Worm (Caenorhabditis elegans) whole organism, early embryonic: Measurements from ENCODE around the gene ZK154.5.

Experiments
- ama-1 ChIP-seq: fragments of 150-350 bp; optimal IDR thresholded peaks from 2 replicates; lab custom pipeline; 2014
- ceh-13 ChIP-seq: fragments of 200-800 bp; sonication (Bioruptor generic); optimal IDR thresholded peaks from 2 replicates; lab custom pipeline; 2018; ENCODE audit warnings: mild to moderate bottlenecking, missing genetic modification characterization, missing compliant biosample characterization
- ets-7 ChIP-seq: sonication (generic microtip); optimal IDR thresholded peaks from 2 replicates; lab custom pipeline; 2016; ENCODE audit warnings: missing genotype, missing genetic modification characterization, missing compliant biosample characterization
- hnd-1 ChIP-seq: sonication (generic microtip); optimal IDR thresholded peaks from 2 replicates; lab custom pipeline; 2016; ENCODE audit warnings: missing genetic modification characterization, missing compliant biosample characterization
- tra-4 ChIP-seq: sonication (generic microtip); optimal IDR thresholded peaks from 2 replicates; lab custom pipeline; 2017; ENCODE audit warnings: missing genetic modification characterization, missing compliant biosample characterization

DNA sequence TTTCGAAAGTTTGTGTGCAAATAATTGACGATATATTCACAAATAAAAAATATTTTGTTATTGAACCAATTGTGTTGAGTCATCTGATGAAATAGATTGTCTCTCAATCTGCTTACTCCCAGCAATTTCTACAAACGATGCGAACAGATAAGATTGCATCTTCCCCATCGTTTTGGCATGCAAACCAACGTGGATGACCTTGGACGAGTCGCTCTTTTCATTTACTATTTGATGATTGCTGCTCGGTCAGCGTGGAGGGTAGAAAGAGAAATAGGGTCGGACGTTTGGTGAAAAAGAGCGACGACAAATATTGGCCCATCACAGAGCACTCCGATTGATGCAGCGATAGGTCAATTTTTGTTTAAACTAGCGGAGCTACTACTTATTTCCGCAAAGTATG, 38.0 kb upstream of the ZK154.5 start:
- TF ChIP-seq ama-1 (lab: Kevin White, UChicago) (peak; percentile 60), tra-4 (tag; lab: Kevin White, UChicago) (no peak), ceh-13 (GFP tag; lab: Kevin White, UChicago) (no peak), ets-7 (no peak), hnd-1 (tag; lab: Kevin White, UChicago) (no peak)
